Fruit fly (Drosophila melanogaster) S2 (cell line): ENCODE results near the gene Snoo.

Experiments used
- CG8478 ChIP-seq: fragments of >200 bp; optimal IDR thresholded peaks from 2 replicates; lab custom pipeline; 2018
- CTCF ChIP-seq, 2 experiments: fragments of >200 bp; optimal IDR thresholded peaks; 2 replicates each; lab custom pipeline; 2018

DNA sequence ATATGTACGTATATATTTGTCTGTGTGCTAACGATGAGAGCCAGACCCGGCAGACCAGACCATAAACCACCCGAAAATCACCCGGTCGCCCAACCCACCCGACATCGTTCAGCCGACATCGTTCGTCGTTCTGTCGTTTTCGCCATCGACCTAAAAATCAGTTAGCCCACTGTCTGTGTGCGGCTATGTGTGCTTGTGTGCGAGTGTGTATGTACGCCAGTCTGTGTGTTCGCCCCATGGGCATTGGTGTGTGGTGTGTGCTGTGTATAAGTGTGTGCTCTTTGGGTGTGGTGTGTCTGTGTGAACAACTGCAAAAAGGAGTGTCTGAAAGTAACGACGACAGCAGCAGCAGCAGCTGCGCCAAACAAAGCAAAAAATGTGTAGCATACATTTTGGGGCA lies 50.8 kb downstream of the Snoo start:
- no peak for TF ChIP-seq CG8478 (lab: Kevin White, UChicago)
- no peak for TF ChIP-seq CTCF (optimal IDR thresholded peaks at IDR 0.05; lab: Kevin White, UChicago)
